Worm (Caenorhabditis elegans) whole organism, L4 larva: ENCODE measurements around the gene rde-4.

Experiments
- D1046.2 ChIP-seq: fragments of 200-800 bp; sonication (Bioruptor generic); IDR thresholded peaks from 2 replicates; pipeline ENCODE4 v1.3.6; 2022; ENCODE audit warnings: missing genetic modification characterization, missing compliant biosample characterization
- F37D6.2 ChIP-seq: sonication (generic microtip); optimal IDR thresholded peaks from 2 replicates; lab custom pipeline; 2016; ENCODE audit warnings: mild to moderate bottlenecking, missing genetic modification characterization, missing compliant biosample characterization
- R02D3.7 ChIP-seq: fragments of 150-350 bp; sonication (generic microtip); optimal IDR thresholded peaks from 3 replicates; lab custom pipeline; 2014; ENCODE audit warnings: missing biosample characterization, missing genetic modification characterization
- T26A8.4 ChIP-seq: fragments of 200-800 bp; sonication (Bioruptor generic); IDR thresholded peaks from 2 replicates; pipeline ENCODE4 v1.3.6; 2022; ENCODE audit warnings: missing genetic modification characterization, missing compliant biosample characterization
- Y5F2A.4 ChIP-seq: fragments of 200-800 bp; sonication (Bioruptor generic); optimal IDR thresholded peaks from 2 replicates; lab custom pipeline; 2018; ENCODE audit warnings: mild to moderate bottlenecking, missing genetic modification characterization, missing compliant biosample characterization
- Y75B8A.6 ChIP-seq: fragments of 200-800 bp; sonication (Bioruptor generic); IDR thresholded peaks from 2 replicates; pipeline ENCODE4 v1.3.6; 2022; ENCODE audit warnings: missing genetic modification reagents, missing genetic modification characterization, missing compliant biosample characterization
- aha-1 ChIP-seq: fragments of 150-350 bp; peaks from one replicate; lab custom pipeline; 2014; ENCODE audit warnings: missing biosample characterization, missing genetic modification characterization
- ama-1 ChIP-seq: fragments of 150-350 bp; optimal IDR thresholded peaks from 2 replicates; lab custom pipeline; 2014; ENCODE audit warnings: inconsistent platforms, mixed read lengths
- attf-4 ChIP-seq: sonication (generic microtip); optimal IDR thresholded peaks from 3 replicates; lab custom pipeline; 2017; ENCODE audit warnings: missing biosample characterization, missing genetic modification characterization
- ceh-20 ChIP-seq: fragments of 200-800 bp; sonication (Bioruptor generic); IDR thresholded peaks from 2 replicates; pipeline ENCODE4 v1.3.6; 2022; ENCODE audit warnings: missing genetic modification reagents, missing genetic modification characterization, missing compliant biosample characterization
- ceh-28 ChIP-seq: fragments of 150-350 bp; optimal IDR thresholded peaks from 2 replicates; lab custom pipeline; 2014; ENCODE audit warnings: missing biosample characterization, missing genetic modification reagents, missing genetic modification characterization
- ceh-32 ChIP-seq: sonication (generic microtip); optimal IDR thresholded peaks from 2 replicates; lab custom pipeline; 2016; ENCODE audit warnings: mild to moderate bottlenecking, missing genetic modification characterization, missing compliant biosample characterization; ENCODE audit not compliant: poor library complexity
- daf-12 ChIP-seq: fragments of 150-350 bp; optimal IDR thresholded peaks from 2 replicates; lab custom pipeline; 2014; ENCODE audit warnings: missing biosample characterization, missing genetic modification reagents, missing genetic modification characterization
- daf-16 ChIP-seq, 3 experiments: sonication (generic microtip); optimal IDR thresholded peaks; 2 replicates each; lab custom pipeline; 2016 to 2017; ENCODE audit warnings: missing genetic modification characterization in 3 of 3, missing genetic modification reagents in 3 of 3, mild to moderate bottlenecking in 2 of 3, missing compliant biosample characterization in 2 of 3, missing biosample characterization in 1 of 3, moderate library complexity in 1 of 3
- daf-19 ChIP-seq: fragments of 200-800 bp; sonication (Bioruptor generic); conservative IDR thresholded peaks from 2 replicates; pipeline ENCODE4 v1.3.6; 2022; ENCODE audit warnings: missing genetic modification characterization, missing compliant biosample characterization
- dpl-1 ChIP-seq: fragments of 150-350 bp; optimal IDR thresholded peaks from 2 replicates; lab custom pipeline; 2014; ENCODE audit warnings: missing biosample characterization, missing genetic modification reagents, missing genetic modification characterization
- duxl-1 ChIP-seq: sonication (generic microtip); optimal IDR thresholded peaks from 2 replicates; lab custom pipeline; 2016; ENCODE audit warnings: mild to moderate bottlenecking, missing genetic modification characterization, moderate library complexity, missing compliant biosample characterization; ENCODE audit not compliant: poor library complexity
- dve-1 ChIP-seq: sonication (generic microtip); optimal IDR thresholded peaks from 2 replicates; lab custom pipeline; 2017; ENCODE audit warnings: antibody characterized with exemption, mild to moderate bottlenecking, missing genetic modification characterization, missing compliant biosample characterization; ENCODE audit not compliant: insufficient read depth
- egl-27 ChIP-seq: sonication (generic microtip); optimal IDR thresholded peaks from 3 replicates; lab custom pipeline; 2017; ENCODE audit warnings: missing biosample characterization, missing genetic modification reagents, missing genetic modification characterization
- egl-43 ChIP-seq: fragments of 200-800 bp; sonication (Bioruptor generic); IDR thresholded peaks from 2 replicates; pipeline ENCODE4 v1.3.6; 2022; ENCODE audit warnings: missing genetic modification reagents, missing genetic modification characterization, missing compliant biosample characterization
- fkh-10 ChIP-seq: fragments of 150-350 bp; optimal IDR thresholded peaks from 2 replicates; lab custom pipeline; 2014; ENCODE audit warnings: missing biosample characterization, missing genetic modification reagents, missing genetic modification characterization
- hlh-11 ChIP-seq: fragments of 200-800 bp; sonication (Bioruptor generic); optimal IDR thresholded peaks from 2 replicates; lab custom pipeline; 2018; ENCODE audit warnings: mild to moderate bottlenecking, missing genetic modification characterization, missing compliant biosample characterization
- hlh-30 ChIP-seq: sonication (generic microtip); optimal IDR thresholded peaks from 2 replicates; lab custom pipeline; 2017; ENCODE audit warnings: antibody characterized with exemption, mild to moderate bottlenecking, missing genetic modification characterization, missing compliant biosample characterization; ENCODE audit not compliant: insufficient read depth
- hmg-1.1 ChIP-seq: fragments of 200-800 bp; sonication (Bioruptor generic); IDR thresholded peaks from 2 replicates; pipeline ENCODE4 v1.3.6; 2022; ENCODE audit warnings: missing genetic modification reagents, missing genetic modification characterization, missing compliant biosample characterization
- lin-13 ChIP-seq: fragments of 150-350 bp; optimal IDR thresholded peaks from 2 replicates; lab custom pipeline; 2014; ENCODE audit warnings: missing biosample characterization, missing genetic modification reagents, missing genetic modification characterization
- lin-15B ChIP-seq: fragments of 150-350 bp; sonication (generic microtip); optimal IDR thresholded peaks from 3 replicates; lab custom pipeline; 2014; ENCODE audit warnings: missing biosample characterization, missing genetic modification characterization
- lin-38 ChIP-seq: fragments of 200-800 bp; sonication (Bioruptor generic); IDR thresholded peaks from 2 replicates; pipeline ENCODE4 v1.3.6; 2022; ENCODE audit warnings: missing genetic modification reagents, missing genetic modification characterization, missing compliant biosample characterization
- lir-3 ChIP-seq: sonication (generic microtip); optimal IDR thresholded peaks from 2 replicates; lab custom pipeline; 2016; ENCODE audit warnings: mild to moderate bottlenecking, missing genetic modification characterization, missing compliant biosample characterization
- lsy-2 ChIP-seq, 2 experiments: fragments of 150-350 bp in 1 of 2; sonication (generic microtip) in 1 of 2; optimal IDR thresholded peaks; 2 replicates each; lab custom pipeline; 2014 to 2017; ENCODE audit warnings: missing biosample characterization in 2 of 2, missing genetic modification characterization in 2 of 2
- mdl-1 ChIP-seq, 2 experiments: fragments of 150-350 bp in 1 of 2; sonication (generic microtip) in 1 of 2; optimal IDR thresholded peaks; 2 replicates each; lab custom pipeline; 2014 to 2017; ENCODE audit warnings: missing biosample characterization in 2 of 2, missing genetic modification characterization in 2 of 2
- mdt-29 ChIP-seq: fragments of 200-800 bp; sonication (Bioruptor generic); IDR thresholded peaks from 2 replicates; pipeline ENCODE4 v1.3.6; 2022; ENCODE audit warnings: missing genetic modification reagents, missing genetic modification characterization, missing compliant biosample characterization
- mep-1 ChIP-seq: fragments of 150-350 bp; sonication (generic microtip); optimal IDR thresholded peaks from 3 replicates; lab custom pipeline; 2014; ENCODE audit warnings: missing biosample characterization, missing genetic modification characterization
- nhr-102 ChIP-seq: sonication (generic microtip); optimal IDR thresholded peaks from 2 replicates; lab custom pipeline; 2016; ENCODE audit warnings: mild to moderate bottlenecking, missing genetic modification characterization, moderate library complexity, missing compliant biosample characterization
- nhr-11 ChIP-seq: fragments of 150-350 bp; optimal IDR thresholded peaks from 2 replicates; lab custom pipeline; 2014; ENCODE audit warnings: missing biosample characterization, missing genetic modification characterization
- nhr-111 ChIP-seq: fragments of 200-800 bp; sonication (Bioruptor generic); optimal IDR thresholded peaks from 2 replicates; lab custom pipeline; 2018; ENCODE audit warnings: mild to moderate bottlenecking, missing genetic modification characterization, missing compliant biosample characterization
- nhr-237 ChIP-seq: sonication (generic microtip); optimal IDR thresholded peaks from 2 replicates; lab custom pipeline; 2017; ENCODE audit warnings: missing biosample characterization, missing genetic modification characterization
- nhr-25 ChIP-seq: sonication (generic microtip); optimal IDR thresholded peaks from 2 replicates; lab custom pipeline; 2017; ENCODE audit warnings: missing genetic modification characterization, mild to moderate bottlenecking, missing compliant biosample characterization, antibody characterized with exemption, moderate library complexity, borderline replicate concordance; ENCODE audit not compliant: insufficient read depth
- nhr-28 ChIP-seq: fragments of 150-350 bp; optimal IDR thresholded peaks from 2 replicates; lab custom pipeline; 2014; ENCODE audit warnings: missing biosample characterization, missing genetic modification characterization
- nhr-6 ChIP-seq: fragments of 150-350 bp; optimal IDR thresholded peaks from 2 replicates; lab custom pipeline; 2014; ENCODE audit warnings: missing biosample characterization, missing genetic modification characterization
- nhr-77 ChIP-seq: fragments of 150-350 bp; optimal IDR thresholded peaks from 2 replicates; lab custom pipeline; 2014; ENCODE audit warnings: missing biosample characterization, missing genetic modification characterization
- pha-4 ChIP-seq, 2 experiments: fragments of 150-350 bp in 1 of 2; fragments of 200-800 bp in 1 of 2; sonication (Bioruptor generic) in 1 of 2; IDR thresholded peaks in 1 of 2; optimal IDR thresholded peaks in 1 of 2; 2 replicates each; pipeline versions ENCODE4 v1.3.6 to Lab custom; 2014 to 2022; ENCODE audit warnings: missing genetic modification characterization in 2 of 2, missing genetic modification reagents in 2 of 2, missing biosample characterization in 1 of 2, missing compliant biosample characterization in 1 of 2
- php-3 ChIP-seq: fragments of 200-800 bp; sonication (Bioruptor generic); IDR thresholded peaks from 2 replicates; pipeline ENCODE4 v1.3.6; 2022; ENCODE audit warnings: missing genetic modification reagents, missing genetic modification characterization, missing compliant biosample characterization
- pqm-1 ChIP-seq: sonication (generic microtip); optimal IDR thresholded peaks from 2 replicates; lab custom pipeline; 2017; ENCODE audit warnings: missing biosample characterization, missing genetic modification characterization
- rbr-2 ChIP-seq: sonication (generic microtip); optimal IDR thresholded peaks from 2 replicates; lab custom pipeline; 2016; ENCODE audit warnings: missing genotype, missing genetic modification characterization, missing compliant biosample characterization
- skn-1 ChIP-seq: fragments of 150-350 bp; optimal IDR thresholded peaks from 2 replicates; lab custom pipeline; 2014; ENCODE audit warnings: missing biosample characterization, missing genetic modification characterization
- tag-97 ChIP-seq: fragments of 200-800 bp; sonication (Bioruptor generic); IDR thresholded peaks from 2 replicates; pipeline ENCODE4 v1.3.6; 2022; ENCODE audit warnings: missing genetic modification characterization, missing compliant biosample characterization
- tra-1 ChIP-seq: fragments of 200-800 bp; sonication (Bioruptor generic); IDR thresholded peaks from 2 replicates; pipeline ENCODE4 v1.3.6; 2022; ENCODE audit warnings: missing genetic modification reagents, missing genetic modification characterization, missing compliant biosample characterization
- unc-130 ChIP-seq: sonication (generic microtip); optimal IDR thresholded peaks from 2 replicates; lab custom pipeline; 2016; ENCODE audit warnings: missing genetic modification reagents, missing genetic modification characterization, missing compliant biosample characterization
- unc-39 ChIP-seq: sonication (generic microtip); optimal IDR thresholded peaks from 2 replicates; lab custom pipeline; 2017; ENCODE audit warnings: missing biosample characterization, missing genetic modification characterization
- vab-7 ChIP-seq: fragments of 200-800 bp; sonication (Bioruptor generic); IDR thresholded peaks from 2 replicates; pipeline ENCODE4 v1.3.6; 2022; ENCODE audit warnings: missing genetic modification reagents, missing genetic modification characterization, missing compliant biosample characterization
- ztf-7 ChIP-seq: fragments of 150-350 bp; optimal IDR thresholded peaks from 2 replicates; lab custom pipeline; 2014; ENCODE audit warnings: missing biosample characterization, missing genetic modification characterization

The rde-4 gene

ce11 chrIII:10218587-10218986 lies at the start of gene rde-4, which contains the start of gene cox-14:
Gene rde-4, minus strand, starts transcription at chrIII:10218646.
Gene cox-14, plus strand, starts transcription at chrIII:10218942.
- TF ChIP-seq nhr-102 (tag; lab: Kevin White, UChicago) (peak; percentile 34), lsy-2 (tag; optimal IDR thresholded peaks at IDR 0.05; lab: Kevin White, UChicago) (peak; percentile 96 to 100), daf-12 (no peak), mdt-29 (no peak), skn-1 (tag; lab: Kevin White, UChicago) (no peak), ceh-32 (tag; lab: Kevin White, UChicago) (no peak), nhr-77 (tag; lab: Kevin White, UChicago) (peak; percentile 66), Y5F2A.4 (no peak), T26A8.4 (no peak), dve-1 (tag; lab: Kevin White, UChicago) (peak; percentile 78), ceh-28 (tag; lab: Kevin White, UChicago) (no peak), nhr-6 (peak; percentile 84), ztf-7 (peak; percentile 73), tag-97 (GFP tag; lab: Robert Waterston, UW) (no peak), unc-39 (tag; lab: Kevin White, UChicago) (no peak), hmg-1.1 (GFP tag; lab: Robert Waterston, UW) (no peak), lin-38 (GFP tag; lab: Robert Waterston, UW) (no peak), daf-19 (GFP tag; lab: Robert Waterston, UW) (no peak), mdl-1 (tag; optimal IDR thresholded peaks at IDR 0.05; lab: Kevin White, UChicago) (peak in 1 of 2 experiments; percentile 17), nhr-25 (tag; lab: Kevin White, UChicago) (no peak), egl-43 (no peak), R02D3.7 (tag; lab: Kevin White, UChicago) (no peak), ama-1 (peak; percentile 18), vab-7 (GFP tag; lab: Robert Waterston, UW) (no peak), aha-1 (peak; percentile 64), lir-3 (tag; lab: Kevin White, UChicago) (no peak), lin-13 (GFP tag; lab: Kevin White, UChicago) (peak; percentile 68), Y75B8A.6 (GFP tag; lab: Robert Waterston, UW) (no peak), egl-27 (peak; percentile 9), duxl-1 (no peak), daf-16 (GFP tag; optimal IDR thresholded peaks at IDR 0.05; lab: Kevin White, UChicago) (no peak), daf-16 (tag; optimal IDR thresholded peaks at IDR 0.05; lab: Kevin White, UChicago) (peak; percentile 78), pqm-1 (tag; lab: Kevin White, UChicago) (no peak), mep-1 (tag; lab: Kevin White, UChicago) (peak; percentile 89), php-3 (no peak), F37D6.2 (tag; lab: Kevin White, UChicago) (peak; percentile 30), lin-15B (tag; lab: Kevin White, UChicago) (no peak), hlh-30 (peak; percentile 88), nhr-11 (tag; lab: Kevin White, UChicago) (no peak), attf-4 (tag; lab: Kevin White, UChicago) (no peak), unc-130 (peak; percentile 56), ceh-20 (no peak), pha-4 (GFP tag; IDR thresholded peaks at IDR 0.05; lab: Robert Waterston, UW) (no peak), pha-4 (tag; optimal IDR thresholded peaks at IDR 0.05; lab: Kevin White, UChicago) (peak; percentile 57), dpl-1 (peak; percentile 93), fkh-10 (GFP tag; lab: Kevin White, UChicago) (peak; percentile 23), hlh-11 (no peak), nhr-111 (GFP tag; lab: Kevin White, UChicago) (no peak), tra-1 (no peak), nhr-28 (tag; lab: Kevin White, UChicago) (peak; percentile 68), nhr-237 (tag; lab: Kevin White, UChicago) (no peak), rbr-2 (tag; lab: Kevin White, UChicago) (peak; percentile 73), D1046.2 (no peak)
